Worm (Caenorhabditis elegans): ENCODE data around the gene F28F5.4.
A peak's percentile ranks its signal among the peaks of the same experiment; 100 is the strongest.

F28F5.4 gene

ce11 chrIII:6839091-6839490, 22.3 kb upstream of the F28F5.4 start:
- TF ChIP-seq elt-3 (tag; optimal IDR thresholded peaks at IDR 0.05) (no peak), unc-62 (GFP tag; optimal IDR thresholded peaks at IDR 0.05) (no peak), unc-39 (tag; optimal IDR thresholded peaks at IDR 0.05) (no peak), lin-32 (GFP tag; optimal IDR thresholded peaks at IDR 0.05) (no peak), snpc-4 (tag; optimal IDR thresholded peaks at IDR 0.05) (no peak), mab-5 (tag; optimal IDR thresholded peaks at IDR 0.05) (no peak), ceh-43 (GFP tag; optimal IDR thresholded peaks at IDR 0.05) (no peak), nhr-28 (tag; optimal IDR thresholded peaks at IDR 0.05) (no peak), drap-1 (GFP tag; optimal IDR thresholded peaks at IDR 0.05) (no peak), mls-2 (tag; optimal IDR thresholded peaks at IDR 0.05) (no peak), nhr-237 (tag; optimal IDR thresholded peaks at IDR 0.05) (no peak), ztf-11 (tag; optimal IDR thresholded peaks at IDR 0.05) (no peak), pha-4 (tag; optimal IDR thresholded peaks at IDR 0.05) (no peak), lsy-2 (tag; optimal IDR thresholded peaks at IDR 0.05) (no peak)

DNA sequence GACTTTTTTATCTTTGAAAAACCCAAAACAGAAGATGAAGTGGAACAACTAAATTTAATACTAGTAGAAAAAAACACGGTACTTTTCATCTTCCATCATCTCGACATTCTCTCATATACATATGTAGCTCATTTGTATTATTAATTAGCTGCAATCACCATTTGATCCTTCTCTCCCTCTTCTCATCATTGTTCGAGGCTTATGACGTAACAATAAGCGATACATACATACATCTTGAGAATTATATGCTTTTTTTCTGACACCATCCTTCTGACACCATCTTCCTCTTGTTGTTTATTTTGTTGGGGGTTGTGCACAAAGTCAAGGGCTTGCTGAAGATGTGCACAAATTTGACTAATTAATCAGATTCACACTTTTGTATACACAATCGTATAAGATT, 20.5 kb upstream of the F28F5.4 start:
- no peak for TF ChIP-seq nhr-28 (tag; optimal IDR thresholded peaks at IDR 0.05)
- TF ChIP-seq mab-5 (tag; optimal IDR thresholded peaks at IDR 0.05) = no peak
- no peak for TF ChIP-seq lin-13 (tag; optimal IDR thresholded peaks at IDR 0.05)
- no peak for TF ChIP-seq snpc-4 (tag; optimal IDR thresholded peaks at IDR 0.05)
- TF ChIP-seq zip-8 (tag; optimal IDR thresholded peaks at IDR 0.05) = peak; percentile 90
- no peak for TF ChIP-seq nhr-237 (tag; optimal IDR thresholded peaks at IDR 0.05)
- TF ChIP-seq lin-32 (GFP tag; optimal IDR thresholded peaks at IDR 0.05) = no peak
- TF ChIP-seq mls-2 (tag; optimal IDR thresholded peaks at IDR 0.05) = no peak
- TF ChIP-seq nhr-12 (tag; optimal IDR thresholded peaks at IDR 0.05) = no peak
- no peak for TF ChIP-seq M03D4.4 (tag; optimal IDR thresholded peaks at IDR 0.05)
- no peak for TF ChIP-seq ceh-39 (tag; optimal IDR thresholded peaks at IDR 0.05)
- no peak for TF ChIP-seq lsy-2 (tag; optimal IDR thresholded peaks at IDR 0.05)
- no peak for TF ChIP-seq elt-3 (tag; optimal IDR thresholded peaks at IDR 0.05)
- no peak for TF ChIP-seq ceh-43 (GFP tag; optimal IDR thresholded peaks at IDR 0.05)
- peak; percentile 39 for TF ChIP-seq ces-1 (GFP tag; optimal IDR thresholded peaks at IDR 0.05)

- TF ChIP-seq tbx-8 (GFP tag; optimal IDR thresholded peaks at IDR 0.05) (no peak), pha-4 (tag; optimal IDR thresholded peaks at IDR 0.05) (peak; percentile 4), zip-8 (tag; optimal IDR thresholded peaks at IDR 0.05) (peak; percentile 92), ztf-11 (tag; optimal IDR thresholded peaks at IDR 0.05) (no peak), hlh-1 (tag; optimal IDR thresholded peaks at IDR 0.05) (no peak), lsy-2 (tag; optimal IDR thresholded peaks at IDR 0.05) (no peak), elt-3 (tag; optimal IDR thresholded peaks at IDR 0.05) (no peak), bed-3 (GFP tag; optimal IDR thresholded peaks at IDR 0.05) (no peak), sptf-1 (tag; optimal IDR thresholded peaks at IDR 0.05) (no peak), nhr-237 (tag; optimal IDR thresholded peaks at IDR 0.05) (no peak), cnd-1 (tag; optimal IDR thresholded peaks at IDR 0.05) (no peak), sem-2 (GFP tag; optimal IDR thresholded peaks at IDR 0.05) (no peak), M03D4.4 (tag; optimal IDR thresholded peaks at IDR 0.05) (no peak), mab-5 (tag; optimal IDR thresholded peaks at IDR 0.05) (no peak), mep-1 (tag; optimal IDR thresholded peaks at IDR 0.05) (no peak)
These were observed 14.5 kb upstream of the F28F5.4 start for ce11 chrIII:6831312-6831711.

ce11 chrIII:6826137-6826536, 9.3 kb upstream of the F28F5.4 start:
- no peak for TF ChIP-seq bed-3 (GFP tag; optimal IDR thresholded peaks at IDR 0.05)
- TF ChIP-seq zip-8 (tag; optimal IDR thresholded peaks at IDR 0.05) = peak; percentile 84
- no peak for TF ChIP-seq pha-4 (tag; optimal IDR thresholded peaks at IDR 0.05)
- TF ChIP-seq nhr-2 (tag; optimal IDR thresholded peaks at IDR 0.05) = peak; percentile 82
- no peak for TF ChIP-seq lsy-2 (tag; optimal IDR thresholded peaks at IDR 0.05)

- TF ChIP-seq ztf-11 (tag; optimal IDR thresholded peaks at IDR 0.05) (no peak), blmp-1 (tag; optimal IDR thresholded peaks at IDR 0.05) (no peak), unc-120 (tag; optimal IDR thresholded peaks at IDR 0.05; ENCODE audit: poor library complexity, severe bottlenecking) (no peak), lsy-2 (tag; optimal IDR thresholded peaks at IDR 0.05) (no peak), nhr-28 (tag; optimal IDR thresholded peaks at IDR 0.05) (no peak), elt-1 (tag; optimal IDR thresholded peaks at IDR 0.05; ENCODE audit: borderline replicate concordance, insufficient read depth) (no peak), ham-2 (GFP tag; optimal IDR thresholded peaks at IDR 0.05) (no peak), nhr-12 (tag; optimal IDR thresholded peaks at IDR 0.05) (no peak), hlh-1 (tag; optimal IDR thresholded peaks at IDR 0.05) (peak; percentile 94)
These were observed 6.0 kb upstream of the F28F5.4 start for ce11 chrIII:6822790-6823189.

Data from whole organism, mixed stage, embryonic.